Worm (Caenorhabditis elegans) whole organism, L4 larva: ENCODE data around the gene C08G5.6.

Experiments used
- F10B5.3 ChIP-seq: sonication (generic microtip); optimal IDR thresholded peaks from 2 replicates; lab custom pipeline; 2016; ENCODE audit warnings: mild to moderate bottlenecking, missing genetic modification characterization, missing compliant biosample characterization
- F49E8.2 ChIP-seq: sonication (generic microtip); optimal IDR thresholded peaks from 2 replicates; lab custom pipeline; 2016; ENCODE audit warnings: missing compliant biosample characterization, mild to moderate bottlenecking, missing genetic modification characterization, borderline replicate concordance
- Y75B8A.6 ChIP-seq: fragments of 200-800 bp; sonication (Bioruptor generic); IDR thresholded peaks from 2 replicates; pipeline ENCODE4 v1.3.6; 2022; ENCODE audit warnings: missing genetic modification reagents, missing genetic modification characterization, missing compliant biosample characterization
- arid-1 ChIP-seq: fragments of 200-800 bp; sonication (Bioruptor generic); conservative IDR thresholded peaks from 2 replicates; pipeline ENCODE4 v1.3.6; 2022; ENCODE audit warnings: missing genetic modification reagents, missing genetic modification characterization, missing compliant biosample characterization
- ceh-20 ChIP-seq: fragments of 200-800 bp; sonication (Bioruptor generic); IDR thresholded peaks from 2 replicates; pipeline ENCODE4 v1.3.6; 2022; ENCODE audit warnings: missing genetic modification reagents, missing genetic modification characterization, missing compliant biosample characterization
- ceh-62 ChIP-seq: sonication (generic microtip); optimal IDR thresholded peaks from 2 replicates; lab custom pipeline; 2017; ENCODE audit warnings: missing biosample characterization, missing genetic modification characterization
- ces-1 ChIP-seq: fragments of 150-350 bp; sonication (generic microtip); optimal IDR thresholded peaks from 4 replicates; lab custom pipeline; 2014; ENCODE audit warnings: missing biosample characterization, missing genetic modification reagents, missing genetic modification characterization
- dmd-6 ChIP-seq: fragments of 200-800 bp; sonication (Bioruptor generic); IDR thresholded peaks from 2 replicates; pipeline ENCODE4 v1.3.6; 2022; ENCODE audit warnings: missing genetic modification reagents, missing genetic modification characterization, missing compliant biosample characterization
- dve-1 ChIP-seq: sonication (generic microtip); optimal IDR thresholded peaks from 2 replicates; lab custom pipeline; 2017; ENCODE audit warnings: antibody characterized with exemption, mild to moderate bottlenecking, missing genetic modification characterization, missing compliant biosample characterization; ENCODE audit not compliant: insufficient read depth
- egl-27 ChIP-seq: sonication (generic microtip); optimal IDR thresholded peaks from 3 replicates; lab custom pipeline; 2017; ENCODE audit warnings: missing biosample characterization, missing genetic modification reagents, missing genetic modification characterization
- egl-43 ChIP-seq: fragments of 200-800 bp; sonication (Bioruptor generic); IDR thresholded peaks from 2 replicates; pipeline ENCODE4 v1.3.6; 2022; ENCODE audit warnings: missing genetic modification reagents, missing genetic modification characterization, missing compliant biosample characterization
- fkh-10 ChIP-seq: fragments of 150-350 bp; optimal IDR thresholded peaks from 2 replicates; lab custom pipeline; 2014; ENCODE audit warnings: missing biosample characterization, missing genetic modification reagents, missing genetic modification characterization
- hlh-11 ChIP-seq: fragments of 200-800 bp; sonication (Bioruptor generic); optimal IDR thresholded peaks from 2 replicates; lab custom pipeline; 2018; ENCODE audit warnings: mild to moderate bottlenecking, missing genetic modification characterization, missing compliant biosample characterization
- hmg-1.1 ChIP-seq: fragments of 200-800 bp; sonication (Bioruptor generic); IDR thresholded peaks from 2 replicates; pipeline ENCODE4 v1.3.6; 2022; ENCODE audit warnings: missing genetic modification reagents, missing genetic modification characterization, missing compliant biosample characterization
- lim-7 ChIP-seq: fragments of 200-800 bp; sonication (Bioruptor generic); IDR thresholded peaks from 2 replicates; pipeline ENCODE4 v1.3.6; 2022; ENCODE audit warnings: missing genetic modification characterization, missing compliant biosample characterization
- nhr-10 ChIP-seq: fragments of 150-350 bp; optimal IDR thresholded peaks from 2 replicates; lab custom pipeline; 2014; ENCODE audit warnings: missing biosample characterization, missing genetic modification characterization
- nhr-237 ChIP-seq: sonication (generic microtip); optimal IDR thresholded peaks from 2 replicates; lab custom pipeline; 2017; ENCODE audit warnings: missing biosample characterization, missing genetic modification characterization
- nhr-28 ChIP-seq: fragments of 150-350 bp; optimal IDR thresholded peaks from 2 replicates; lab custom pipeline; 2014; ENCODE audit warnings: missing biosample characterization, missing genetic modification characterization
- nhr-42 ChIP-seq: fragments of 200-800 bp; sonication (Bioruptor generic); IDR thresholded peaks from 2 replicates; pipeline ENCODE4 v1.3.6; 2022; ENCODE audit warnings: missing genetic modification characterization, missing compliant biosample characterization
- nhr-76 ChIP-seq: fragments of 150-350 bp; optimal IDR thresholded peaks from 2 replicates; lab custom pipeline; 2014; ENCODE audit warnings: missing biosample characterization, missing genetic modification characterization
- pqm-1 ChIP-seq: sonication (generic microtip); optimal IDR thresholded peaks from 2 replicates; lab custom pipeline; 2017; ENCODE audit warnings: missing biosample characterization, missing genetic modification characterization
- rbr-2 ChIP-seq: sonication (generic microtip); optimal IDR thresholded peaks from 2 replicates; lab custom pipeline; 2016; ENCODE audit warnings: missing genotype, missing genetic modification characterization, missing compliant biosample characterization
- tag-97 ChIP-seq: fragments of 200-800 bp; sonication (Bioruptor generic); IDR thresholded peaks from 2 replicates; pipeline ENCODE4 v1.3.6; 2022; ENCODE audit warnings: missing genetic modification characterization, missing compliant biosample characterization
- unc-130 ChIP-seq: sonication (generic microtip); optimal IDR thresholded peaks from 2 replicates; lab custom pipeline; 2016; ENCODE audit warnings: missing genetic modification reagents, missing genetic modification characterization, missing compliant biosample characterization
- unc-62 ChIP-seq, 3 experiments: fragments of 150-350 bp in 1 of 3; sonication (generic microtip); optimal IDR thresholded peaks in 2 of 3; peaks in 1 of 3; 1 replicate in 1 of 3; 2 replicates in 2 of 3; lab custom pipeline; 2014 to 2017; ENCODE audit warnings: missing biosample characterization in 3 of 3, missing genetic modification characterization in 3 of 3, missing genetic modification reagents in 3 of 3, missing genotype in 1 of 3
- zfp-2 ChIP-seq: sonication (generic microtip); optimal IDR thresholded peaks from 2 replicates; lab custom pipeline; 2016; ENCODE audit warnings: mild to moderate bottlenecking, missing genetic modification characterization, missing compliant biosample characterization
- zip-11 ChIP-seq: fragments of 200-800 bp; sonication (Bioruptor generic); IDR thresholded peaks from 2 replicates; pipeline ENCODE4 v1.3.6; 2022; ENCODE audit warnings: missing genetic modification characterization, missing compliant biosample characterization
- ztf-7 ChIP-seq: fragments of 150-350 bp; optimal IDR thresholded peaks from 2 replicates; lab custom pipeline; 2014; ENCODE audit warnings: missing biosample characterization, missing genetic modification characterization

C08G5.6 gene

ce11 chrII:812917-813316 is 42.6 kb downstream of the C08G5.6 start, which contains the start of gene F46F5.5:
F46F5.5 (minus strand) TSS chrII:813017.
- no peak for TF ChIP-seq hmg-1.1 (GFP tag; lab: Robert Waterston, UW)
- TF ChIP-seq ztf-7: no peak
- TF ChIP-seq fkh-10 (GFP tag; lab: Kevin White, UChicago): no peak
- TF ChIP-seq unc-130 (GFP tag; lab: Kevin White, UChicago): no peak
- TF ChIP-seq rbr-2 (tag; lab: Kevin White, UChicago): no peak
- no peak for TF ChIP-seq egl-27 (tag; lab: Kevin White, UChicago)
- no peak for TF ChIP-seq zip-11 (GFP tag; lab: Robert Waterston, UW)
- TF ChIP-seq F10B5.3 (tag; lab: Kevin White, UChicago): no peak
- TF ChIP-seq ceh-62: no peak

- no peak for TF ChIP-seq zip-11 (GFP tag; lab: Robert Waterston, UW)
- TF ChIP-seq ceh-20 (GFP tag; lab: Robert Waterston, UW): no peak
- no peak for TF ChIP-seq F49E8.2 (tag; lab: Kevin White, UChicago)
- TF ChIP-seq dmd-6 (GFP tag; lab: Robert Waterston, UW): no peak
- no peak for TF ChIP-seq zfp-2
- TF ChIP-seq nhr-237 (tag; lab: Kevin White, UChicago): no peak
- no peak for TF ChIP-seq unc-62 (GFP tag; optimal IDR thresholded peaks at IDR 0.05 in 1 of 2; lab: Kevin White, UChicago)
- no peak for TF ChIP-seq unc-62 (tag; optimal IDR thresholded peaks at IDR 0.05; lab: Kevin White, UChicago)
Observed at ce11 chrII:814737-815136, 44.4 kb downstream of the C08G5.6 start, which contains the start of gene msrp-3. msrp-3 (minus strand) TSS chrII:814837.

ce11 chrII:820519-820918 is 50.2 kb downstream of the C08G5.6 start, which contains the start of gene F46F5.7:
F46F5.7 (minus strand) TSS chrII:820619.
- TF ChIP-seq hlh-11 (tag; lab: Kevin White, UChicago) (no peak), pqm-1 (tag; lab: Kevin White, UChicago) (no peak), nhr-28 (no peak), arid-1 (no peak), nhr-76 (tag; lab: Kevin White, UChicago) (no peak), ces-1 (GFP tag; lab: Kevin White, UChicago) (no peak), rbr-2 (tag; lab: Kevin White, UChicago) (no peak), egl-43 (GFP tag; lab: Robert Waterston, UW) (no peak), Y75B8A.6 (GFP tag; lab: Robert Waterston, UW) (no peak), F49E8.2 (tag; lab: Kevin White, UChicago) (no peak), lim-7 (GFP tag; lab: Robert Waterston, UW) (no peak), tag-97 (GFP tag; lab: Robert Waterston, UW) (no peak), nhr-10 (tag; lab: Kevin White, UChicago) (no peak), hmg-1.1 (GFP tag; lab: Robert Waterston, UW) (no peak), dve-1 (tag; lab: Kevin White, UChicago) (no peak)
- TF ChIP-seq, all 104 proteins: peak for 0

ce11 chrII:821514-821913 is 51.2 kb downstream of the C08G5.6 start, which contains the start of gene F46F5.8:
F46F5.8 (minus strand) TSS chrII:821614.
- peak in 1 of 2 experiments; percentile 73 for TF ChIP-seq unc-62 (GFP tag; optimal IDR thresholded peaks at IDR 0.05 in 1 of 2; lab: Kevin White, UChicago)
- TF ChIP-seq unc-62 (tag; optimal IDR thresholded peaks at IDR 0.05; lab: Kevin White, UChicago): no peak
- TF ChIP-seq nhr-42 (GFP tag; lab: Robert Waterston, UW): no peak
